Worm (Caenorhabditis elegans) whole organism, L4 larva: ENCODE data around the gene gbf-1.
A peak's percentile ranks its signal among the peaks of the same experiment; 100 is the strongest.

Experiments used
- D1046.2 ChIP-seq: fragments of 200-800 bp; sonication (Bioruptor generic); IDR thresholded peaks from 2 replicates; pipeline ENCODE4 v1.3.6; 2022; ENCODE audit warnings: missing genetic modification characterization, missing compliant biosample characterization
- F10B5.3 ChIP-seq: sonication (generic microtip); optimal IDR thresholded peaks from 2 replicates; lab custom pipeline; 2016; ENCODE audit warnings: mild to moderate bottlenecking, missing genetic modification characterization, missing compliant biosample characterization
- F44E2.7 ChIP-seq: fragments of 200-800 bp; sonication (Bioruptor generic); IDR thresholded peaks from 2 replicates; pipeline ENCODE4 v2.1.2; 2022; ENCODE audit warnings: missing genetic modification characterization, missing compliant biosample characterization
- F49E8.2 ChIP-seq: sonication (generic microtip); optimal IDR thresholded peaks from 2 replicates; lab custom pipeline; 2016; ENCODE audit warnings: missing compliant biosample characterization, mild to moderate bottlenecking, missing genetic modification characterization, borderline replicate concordance
- R02D3.7 ChIP-seq: fragments of 150-350 bp; sonication (generic microtip); optimal IDR thresholded peaks from 3 replicates; lab custom pipeline; 2014; ENCODE audit warnings: missing biosample characterization, missing genetic modification characterization
- Y105C5A.15 ChIP-seq: fragments of 200-800 bp; sonication (Bioruptor generic); IDR thresholded peaks from 2 replicates; pipeline ENCODE4 v1.3.6; 2022; ENCODE audit warnings: missing genetic modification characterization, missing compliant biosample characterization
- Y48G9A.11 ChIP-seq: fragments of 200-800 bp; sonication (Bioruptor generic); IDR thresholded peaks from 2 replicates; pipeline ENCODE4 v1.3.6; 2022; ENCODE audit warnings: missing genetic modification reagents, missing genetic modification characterization, missing compliant biosample characterization
- Y5F2A.4 ChIP-seq: fragments of 200-800 bp; sonication (Bioruptor generic); optimal IDR thresholded peaks from 2 replicates; lab custom pipeline; 2018; ENCODE audit warnings: mild to moderate bottlenecking, missing genetic modification characterization, missing compliant biosample characterization
- ZK337.2 ChIP-seq: fragments of 200-800 bp; sonication (Bioruptor generic); IDR thresholded peaks from 2 replicates; pipeline ENCODE4 v1.3.6; 2022; ENCODE audit warnings: missing genetic modification reagents, missing genetic modification characterization, missing compliant biosample characterization
- aha-1 ChIP-seq: fragments of 150-350 bp; peaks from one replicate; lab custom pipeline; 2014; ENCODE audit warnings: missing biosample characterization, missing genetic modification characterization
- aly-2 ChIP-seq: sonication (generic microtip); optimal IDR thresholded peaks from 2 replicates; lab custom pipeline; 2018; ENCODE audit warnings: missing biosample characterization, missing genetic modification characterization
- ama-1 ChIP-seq: fragments of 150-350 bp; optimal IDR thresholded peaks from 2 replicates; lab custom pipeline; 2014; ENCODE audit warnings: inconsistent platforms, mixed read lengths
- attf-4 ChIP-seq: sonication (generic microtip); optimal IDR thresholded peaks from 3 replicates; lab custom pipeline; 2017; ENCODE audit warnings: missing biosample characterization, missing genetic modification characterization
- ceh-62 ChIP-seq: sonication (generic microtip); optimal IDR thresholded peaks from 2 replicates; lab custom pipeline; 2017; ENCODE audit warnings: missing biosample characterization, missing genetic modification characterization
- ceh-82 ChIP-seq: sonication (generic microtip); optimal IDR thresholded peaks from 2 replicates; lab custom pipeline; 2017; ENCODE audit warnings: missing biosample characterization, missing genetic modification characterization
- dpl-1 ChIP-seq: fragments of 150-350 bp; optimal IDR thresholded peaks from 2 replicates; lab custom pipeline; 2014; ENCODE audit warnings: missing biosample characterization, missing genetic modification reagents, missing genetic modification characterization
- duxl-1 ChIP-seq: sonication (generic microtip); optimal IDR thresholded peaks from 2 replicates; lab custom pipeline; 2016; ENCODE audit warnings: mild to moderate bottlenecking, missing genetic modification characterization, moderate library complexity, missing compliant biosample characterization; ENCODE audit not compliant: poor library complexity
- dve-1 ChIP-seq: sonication (generic microtip); optimal IDR thresholded peaks from 2 replicates; lab custom pipeline; 2017; ENCODE audit warnings: antibody characterized with exemption, mild to moderate bottlenecking, missing genetic modification characterization, missing compliant biosample characterization; ENCODE audit not compliant: insufficient read depth
- egl-27 ChIP-seq: sonication (generic microtip); optimal IDR thresholded peaks from 3 replicates; lab custom pipeline; 2017; ENCODE audit warnings: missing biosample characterization, missing genetic modification reagents, missing genetic modification characterization
- fkh-10 ChIP-seq: fragments of 150-350 bp; optimal IDR thresholded peaks from 2 replicates; lab custom pipeline; 2014; ENCODE audit warnings: missing biosample characterization, missing genetic modification reagents, missing genetic modification characterization
- fos-1 ChIP-seq: fragments of 150-350 bp; optimal IDR thresholded peaks from 2 replicates; lab custom pipeline; 2014; ENCODE audit warnings: missing biosample characterization, missing genetic modification characterization
- gei-8 ChIP-seq: fragments of 200-800 bp; sonication (Bioruptor generic); optimal IDR thresholded peaks from 2 replicates; lab custom pipeline; 2018; ENCODE audit warnings: mild to moderate bottlenecking, missing genetic modification characterization, missing compliant biosample characterization
- hlh-11 ChIP-seq: fragments of 200-800 bp; sonication (Bioruptor generic); optimal IDR thresholded peaks from 2 replicates; lab custom pipeline; 2018; ENCODE audit warnings: mild to moderate bottlenecking, missing genetic modification characterization, missing compliant biosample characterization
- hlh-30 ChIP-seq: sonication (generic microtip); optimal IDR thresholded peaks from 2 replicates; lab custom pipeline; 2017; ENCODE audit warnings: antibody characterized with exemption, mild to moderate bottlenecking, missing genetic modification characterization, missing compliant biosample characterization; ENCODE audit not compliant: insufficient read depth
- hmg-1.1 ChIP-seq: fragments of 200-800 bp; sonication (Bioruptor generic); IDR thresholded peaks from 2 replicates; pipeline ENCODE4 v1.3.6; 2022; ENCODE audit warnings: missing genetic modification reagents, missing genetic modification characterization, missing compliant biosample characterization
- jun-1 ChIP-seq: fragments of 150-350 bp; optimal IDR thresholded peaks from 2 replicates; lab custom pipeline; 2014; ENCODE audit warnings: missing biosample characterization, missing genetic modification reagents, missing genetic modification characterization
- lim-7 ChIP-seq: fragments of 200-800 bp; sonication (Bioruptor generic); IDR thresholded peaks from 2 replicates; pipeline ENCODE4 v1.3.6; 2022; ENCODE audit warnings: missing genetic modification characterization, missing compliant biosample characterization
- lin-1 ChIP-seq: fragments of 200-800 bp; sonication (Bioruptor generic); IDR thresholded peaks from 2 replicates; pipeline ENCODE4 v1.3.6; 2022; ENCODE audit warnings: missing genetic modification reagents, missing genetic modification characterization, missing compliant biosample characterization
- lin-29 ChIP-seq: fragments of 200-800 bp; sonication (Bioruptor generic); IDR thresholded peaks from 2 replicates; pipeline ENCODE4 v1.3.6; 2022; ENCODE audit warnings: missing genetic modification reagents, missing genetic modification characterization, missing compliant biosample characterization
- lir-3 ChIP-seq: sonication (generic microtip); optimal IDR thresholded peaks from 2 replicates; lab custom pipeline; 2016; ENCODE audit warnings: mild to moderate bottlenecking, missing genetic modification characterization, missing compliant biosample characterization
- lsy-2 ChIP-seq, 2 experiments: fragments of 150-350 bp in 1 of 2; sonication (generic microtip) in 1 of 2; optimal IDR thresholded peaks; 2 replicates each; lab custom pipeline; 2014 to 2017; ENCODE audit warnings: missing biosample characterization in 2 of 2, missing genetic modification characterization in 2 of 2
- madf-5 ChIP-seq, 2 experiments: fragments of 200-800 bp; sonication (Bioruptor generic); IDR thresholded peaks; 2 replicates each; pipeline ENCODE4 v1.3.6; 2022; ENCODE audit warnings: missing compliant biosample characterization in 2 of 2, missing genetic modification characterization in 2 of 2
- madf-9 ChIP-seq: fragments of 200-800 bp; sonication (Bioruptor generic); conservative IDR thresholded peaks from 2 replicates; pipeline ENCODE4 v1.3.6; 2022; ENCODE audit warnings: missing genetic modification reagents, missing genetic modification characterization, missing compliant biosample characterization
- mep-1 ChIP-seq: fragments of 150-350 bp; sonication (generic microtip); optimal IDR thresholded peaks from 3 replicates; lab custom pipeline; 2014; ENCODE audit warnings: missing biosample characterization, missing genetic modification characterization
- mes-2 ChIP-seq: sonication (generic microtip); optimal IDR thresholded peaks from 2 replicates; lab custom pipeline; 2016; ENCODE audit warnings: missing genotype, mild to moderate bottlenecking, missing genetic modification characterization, missing compliant biosample characterization; ENCODE audit not compliant: poor library complexity, severe bottlenecking
- nhr-11 ChIP-seq: fragments of 150-350 bp; optimal IDR thresholded peaks from 2 replicates; lab custom pipeline; 2014; ENCODE audit warnings: missing biosample characterization, missing genetic modification characterization
- nhr-41 ChIP-seq: fragments of 200-800 bp; sonication (Bioruptor generic); IDR thresholded peaks from 2 replicates; pipeline ENCODE4 v1.3.6; 2022; ENCODE audit warnings: missing genetic modification reagents, missing genetic modification characterization, missing compliant biosample characterization
- nhr-48 ChIP-seq: sonication (generic microtip); optimal IDR thresholded peaks from 2 replicates; lab custom pipeline; 2016; ENCODE audit warnings: mild to moderate bottlenecking, missing genetic modification characterization, missing compliant biosample characterization
- nhr-6 ChIP-seq: fragments of 150-350 bp; optimal IDR thresholded peaks from 2 replicates; lab custom pipeline; 2014; ENCODE audit warnings: missing biosample characterization, missing genetic modification characterization
- nhr-77 ChIP-seq: fragments of 150-350 bp; optimal IDR thresholded peaks from 2 replicates; lab custom pipeline; 2014; ENCODE audit warnings: missing biosample characterization, missing genetic modification characterization
- pqm-1 ChIP-seq: sonication (generic microtip); optimal IDR thresholded peaks from 2 replicates; lab custom pipeline; 2017; ENCODE audit warnings: missing biosample characterization, missing genetic modification characterization
- saeg-2 ChIP-seq: fragments of 200-800 bp; sonication (Bioruptor generic); IDR thresholded peaks from 2 replicates; pipeline ENCODE4 v1.3.6; 2022; ENCODE audit warnings: missing genetic modification reagents, missing genetic modification characterization, missing compliant biosample characterization
- sdz-12 ChIP-seq: fragments of 200-800 bp; sonication (Bioruptor generic); optimal IDR thresholded peaks from 2 replicates; lab custom pipeline; 2018; ENCODE audit warnings: mild to moderate bottlenecking, missing genetic modification characterization, missing compliant biosample characterization
- set-16 ChIP-seq: fragments of 200-800 bp; sonication (Bioruptor generic); IDR thresholded peaks from 2 replicates; pipeline ENCODE4 v1.3.6; 2022; ENCODE audit warnings: missing genetic modification reagents, missing genetic modification characterization, missing compliant biosample characterization
- skn-1 ChIP-seq: fragments of 150-350 bp; optimal IDR thresholded peaks from 2 replicates; lab custom pipeline; 2014; ENCODE audit warnings: missing biosample characterization, missing genetic modification characterization
- spr-1 ChIP-seq: sonication (generic microtip); optimal IDR thresholded peaks from 2 replicates; lab custom pipeline; 2016; ENCODE audit warnings: mild to moderate bottlenecking, missing genetic modification characterization, missing compliant biosample characterization
- spr-3 ChIP-seq: fragments of 200-800 bp; sonication (Bioruptor generic); optimal IDR thresholded peaks from 2 replicates; lab custom pipeline; 2018; ENCODE audit warnings: mild to moderate bottlenecking, missing genetic modification characterization, missing compliant biosample characterization
- tag-97 ChIP-seq: fragments of 200-800 bp; sonication (Bioruptor generic); IDR thresholded peaks from 2 replicates; pipeline ENCODE4 v1.3.6; 2022; ENCODE audit warnings: missing genetic modification characterization, missing compliant biosample characterization
- unc-130 ChIP-seq: sonication (generic microtip); optimal IDR thresholded peaks from 2 replicates; lab custom pipeline; 2016; ENCODE audit warnings: missing genetic modification reagents, missing genetic modification characterization, missing compliant biosample characterization
- vab-7 ChIP-seq: fragments of 200-800 bp; sonication (Bioruptor generic); IDR thresholded peaks from 2 replicates; pipeline ENCODE4 v1.3.6; 2022; ENCODE audit warnings: missing genetic modification reagents, missing genetic modification characterization, missing compliant biosample characterization
- zag-1 ChIP-seq: fragments of 150-350 bp; optimal IDR thresholded peaks from 2 replicates; lab custom pipeline; 2014; ENCODE audit warnings: missing biosample characterization, missing genetic modification characterization
- zfp-3 ChIP-seq: fragments of 200-800 bp; sonication (Bioruptor generic); conservative IDR thresholded peaks from 2 replicates; pipeline ENCODE4 v1.3.6; 2022; ENCODE audit warnings: missing genetic modification reagents, missing genetic modification characterization, missing compliant biosample characterization
- ztf-11 ChIP-seq: fragments of 150-350 bp; optimal IDR thresholded peaks from 2 replicates; lab custom pipeline; 2014; ENCODE audit warnings: missing biosample characterization, missing genetic modification characterization

The gbf-1 gene

DNA sequence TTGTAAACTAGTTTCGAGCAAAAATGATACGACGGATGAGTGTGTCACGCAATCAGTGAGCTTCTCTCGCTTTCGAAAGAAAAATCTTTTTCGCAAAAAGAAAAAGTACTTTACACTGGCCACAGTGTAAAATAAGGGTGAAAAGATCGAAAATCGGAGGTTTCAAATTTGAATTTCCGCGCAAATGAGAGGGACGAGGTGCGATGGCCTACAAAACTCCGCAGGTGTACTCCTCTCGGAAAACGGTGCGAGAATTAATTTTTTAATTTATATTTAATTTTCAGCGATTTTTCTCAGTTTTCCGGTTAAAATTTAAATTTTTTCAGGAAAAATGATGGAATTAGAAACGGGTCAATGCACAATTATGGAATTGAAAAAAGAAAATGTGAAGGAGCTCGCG, 26.8 kb downstream of the gbf-1 start, which contains the start of gene mrt-2 (continued):
- TF ChIP-seq lin-1 (GFP tag; lab: Robert Waterston, UW) (0 out of 2 replicates have a peak, but pooled peaks have one; percentile 18), nhr-77 (tag; lab: Kevin White, UChicago) (no peak), mes-2 (tag; lab: Kevin White, UChicago) (peak; percentile 99), nhr-11 (tag; lab: Kevin White, UChicago) (no peak), saeg-2 (no peak), unc-130 (GFP tag; lab: Kevin White, UChicago) (peak; percentile 75), lin-29 (no peak), gei-8 (GFP tag; lab: Kevin White, UChicago) (no peak), F10B5.3 (tag; lab: Kevin White, UChicago) (no peak), Y5F2A.4 (GFP tag; lab: Kevin White, UChicago) (no peak), ZK337.2 (GFP tag; lab: Robert Waterston, UW) (peak; percentile 90), fos-1 (tag; lab: Kevin White, UChicago) (no peak), hlh-30 (tag; lab: Kevin White, UChicago) (peak; percentile 44), ceh-62 (tag; lab: Kevin White, UChicago) (no peak), ceh-82 (tag; lab: Kevin White, UChicago) (no peak), spr-1 (peak; percentile 27), dve-1 (tag; lab: Kevin White, UChicago) (peak; percentile 64), madf-5 (GFP tag; IDR thresholded peaks at IDR 0.05; lab: Robert Waterston, UW) (no peak), R02D3.7 (tag; lab: Kevin White, UChicago) (no peak), F49E8.2 (tag; lab: Kevin White, UChicago) (no peak), Y48G9A.11 (no peak; the same call in 1 of the 2 replicates), F44E2.7 (no peak), pqm-1 (tag; lab: Kevin White, UChicago) (no peak), dpl-1 (GFP tag; lab: Kevin White, UChicago) (peak; percentile 97), madf-9 (GFP tag; lab: Robert Waterston, UW) (no peak), nhr-48 (tag; lab: Kevin White, UChicago) (no peak), spr-3 (GFP tag; lab: Kevin White, UChicago) (no peak), hmg-1.1 (GFP tag; lab: Robert Waterston, UW) (no peak), nhr-6 (tag; lab: Kevin White, UChicago) (peak; percentile 70), duxl-1 (tag; lab: Kevin White, UChicago) (peak; percentile 47), lim-7 (no peak), zag-1 (no peak), vab-7 (GFP tag; lab: Robert Waterston, UW) (no peak), attf-4 (tag; lab: Kevin White, UChicago) (no peak), set-16 (GFP tag; lab: Robert Waterston, UW) (no peak), ama-1 (lab: Kevin White, UChicago) (no peak), sdz-12 (GFP tag; lab: Kevin White, UChicago) (peak; percentile 4), lsy-2 (tag; optimal IDR thresholded peaks at IDR 0.05; lab: Kevin White, UChicago) (peak in 1 of 2 experiments; percentile 83), nhr-41 (GFP tag; lab: Robert Waterston, UW) (no peak), hlh-11 (tag; lab: Kevin White, UChicago) (no peak), ztf-11 (tag; lab: Kevin White, UChicago) (no peak), fkh-10 (GFP tag; lab: Kevin White, UChicago) (no peak), skn-1 (no peak), Y105C5A.15 (no peak), mep-1 (peak; percentile 76), D1046.2 (GFP tag; lab: Robert Waterston, UW) (no peak), aha-1 (tag; lab: Kevin White, UChicago) (no peak), tag-97 (GFP tag; lab: Robert Waterston, UW) (no peak), lir-3 (no peak), jun-1 (no peak), egl-27 (tag; lab: Kevin White, UChicago) (no peak), aly-2 (tag; lab: Kevin White, UChicago) (no peak), zfp-3 (GFP tag; lab: Robert Waterston, UW) (no peak)
